Worm (Caenorhabditis elegans): ENCODE measurements around the gene ZK353.3.

- TF ChIP-seq dmd-4 (tag; optimal IDR thresholded peaks at IDR 0.05; ENCODE audit: borderline replicate concordance) (no peak), nfya-1 (tag; optimal IDR thresholded peaks at IDR 0.05) (no peak), K09A11.1 (tag; optimal IDR thresholded peaks at IDR 0.05; ENCODE audit: insufficient read depth) (no peak), pha-4 (tag; optimal IDR thresholded peaks at IDR 0.05) (no peak), ama-1 (optimal IDR thresholded peaks at IDR 0.05) (no peak), pag-3 (tag; optimal IDR thresholded peaks at IDR 0.05; ENCODE audit: borderline replicate concordance) (no peak), hlh-15 (tag; optimal IDR thresholded peaks at IDR 0.05) (no peak), elt-2 (tag; optimal IDR thresholded peaks at IDR 0.05) (no peak), dve-1 (tag; optimal IDR thresholded peaks at IDR 0.05) (no peak), tbx-2 (tag; optimal IDR thresholded peaks at IDR 0.05) (no peak), pqm-1 (tag; optimal IDR thresholded peaks at IDR 0.05) (no peak)
Measured at ce11 chrIII:8371595-8372305, 24.0 kb upstream of the ZK353.3 start, which contains the start of gene lmbr-1.

All from whole organism, late embryonic.